Worm (Caenorhabditis elegans): ENCODE results near the gene fbxa-22.

- TF ChIP-seq elt-1 (tag; optimal IDR thresholded peaks at IDR 0.05; ENCODE audit: borderline replicate concordance, insufficient read depth) = no peak
- TF ChIP-seq ces-1 (GFP tag; optimal IDR thresholded peaks at IDR 0.05) = no peak
- no peak for TF ChIP-seq nhr-28 (tag; optimal IDR thresholded peaks at IDR 0.05)
- TF ChIP-seq pha-4 (tag; optimal IDR thresholded peaks at IDR 0.05) = no peak
- TF ChIP-seq unc-62 (GFP tag; optimal IDR thresholded peaks at IDR 0.05) = no peak
- TF ChIP-seq tbx-8 (GFP tag; optimal IDR thresholded peaks at IDR 0.05) = no peak
- TF ChIP-seq cnd-1 (tag; optimal IDR thresholded peaks at IDR 0.05) = no peak
- no peak for TF ChIP-seq unc-39 (tag; optimal IDR thresholded peaks at IDR 0.05)
- TF ChIP-seq snpc-4 (tag; optimal IDR thresholded peaks at IDR 0.05) = no peak
- no peak for TF ChIP-seq lsy-2 (tag; optimal IDR thresholded peaks at IDR 0.05)
- no peak for TF ChIP-seq mep-1 (tag; optimal IDR thresholded peaks at IDR 0.05)
These were observed 31.4 kb upstream of the fbxa-22 start, which contains the start of gene F23H11.4 for ce11 chrIII:907311-907710.

All from whole organism, mixed stage, embryonic.